Fruit fly (Drosophila melanogaster) whole organism, embryonic: ENCODE results near the gene CG5390.

Source experiments
- BtbVII ChIP-seq: fragments of 200-800 bp; sonication (Bioruptor generic); optimal IDR thresholded peaks from 3 replicates; lab custom pipeline; 2017; ENCODE audit warnings: missing biosample characterization, mild to moderate bottlenecking, missing genetic modification characterization
- CG10267 ChIP-seq: fragments of 200-800 bp; sonication (Bioruptor generic); optimal IDR thresholded peaks from 2 replicates; lab custom pipeline; 2018; ENCODE audit warnings: missing biosample characterization, mild to moderate bottlenecking, missing genetic modification characterization, moderate library complexity
- CG13296 ChIP-seq: fragments of 200-800 bp; sonication (Bioruptor generic); optimal IDR thresholded peaks from 3 replicates; lab custom pipeline; 2018; ENCODE audit warnings: missing biosample characterization, mild to moderate bottlenecking, missing genetic modification characterization
- CG13624 ChIP-seq: fragments of 200-800 bp; sonication (Bioruptor generic); optimal IDR thresholded peaks from 2 replicates; lab custom pipeline; 2016; ENCODE audit warnings: missing biosample characterization, missing genetic modification characterization
- CG14667 ChIP-seq: fragments of 200-800 bp; sonication (Bioruptor generic); IDR thresholded peaks from 2 replicates; pipeline ENCODE4 v1.3.6; 2022; ENCODE audit warnings: missing biosample characterization, missing genetic modification characterization
- CG14860 ChIP-seq: fragments of 200-800 bp; sonication (Bioruptor generic); IDR thresholded peaks from 3 replicates; pipeline ENCODE4 v1.3.6; 2022; ENCODE audit warnings: missing biosample characterization, missing genetic modification characterization; ENCODE audit not compliant: partially characterized antibody
- CG1603 ChIP-seq: fragments of 200-800 bp; sonication (Bioruptor generic); optimal IDR thresholded peaks from 2 replicates; lab custom pipeline; 2019; ENCODE audit warnings: missing biosample characterization, mild to moderate bottlenecking, missing genetic modification characterization, moderate library complexity
- CG1792 ChIP-seq: fragments of 200-800 bp; sonication (Bioruptor generic); optimal IDR thresholded peaks from 2 replicates; lab custom pipeline; 2016; ENCODE audit warnings: missing biosample characterization, missing genetic modification characterization
- CG2712 ChIP-seq: fragments of 200-800 bp; optimal IDR thresholded peaks from 3 replicates; lab custom pipeline; 2019; ENCODE audit warnings: missing biosample characterization, mild to moderate bottlenecking, missing genetic modification characterization, moderate library complexity
- CG2889 ChIP-seq: fragments of 200-800 bp; sonication (Bioruptor generic); IDR thresholded peaks from 3 replicates; pipeline ENCODE4 v1.3.6; 2022; ENCODE audit warnings: missing biosample characterization, missing genetic modification characterization
- CG30020 ChIP-seq: fragments of 200-800 bp; optimal IDR thresholded peaks from 2 replicates; lab custom pipeline; 2019; ENCODE audit warnings: missing biosample characterization, mild to moderate bottlenecking, missing genetic modification characterization, moderate library complexity
- CG30431 ChIP-seq: fragments of 200-800 bp; sonication (Bioruptor generic); optimal IDR thresholded peaks from 2 replicates; lab custom pipeline; 2017; ENCODE audit warnings: missing biosample characterization, missing genetic modification characterization
- CG31224 ChIP-seq: fragments of 200-800 bp; sonication (Bioruptor generic); IDR thresholded peaks from 2 replicates; pipeline ENCODE4 v1.3.6; 2022; ENCODE audit warnings: missing biosample characterization, missing genetic modification characterization
- CG3995 ChIP-seq: fragments of 200-800 bp; sonication (Bioruptor generic); optimal IDR thresholded peaks from 3 replicates; lab custom pipeline; 2016; ENCODE audit warnings: missing biosample characterization, missing genetic modification characterization
- CG43689 ChIP-seq: fragments of 200-800 bp; sonication (Bioruptor generic); IDR thresholded peaks from 2 replicates; pipeline ENCODE4 v1.3.6; 2022; ENCODE audit warnings: missing biosample characterization, missing genetic modification characterization
- CG6254 ChIP-seq: fragments of 200-800 bp; sonication (Bioruptor generic); optimal IDR thresholded peaks from 3 replicates; lab custom pipeline; 2017; ENCODE audit warnings: mild to moderate bottlenecking, missing biosample characterization, missing genetic modification reagents, missing genetic modification characterization
- CG6791 ChIP-seq: fragments of 200-800 bp; sonication (Bioruptor generic); IDR thresholded peaks from 3 replicates; pipeline ENCODE4 v1.3.6; 2022; ENCODE audit warnings: missing biosample characterization, missing genetic modification characterization; ENCODE audit not compliant: partially characterized antibody
- CG8290 ChIP-seq, 3 experiments: fragments of 200-800 bp; sonication (Bioruptor generic); optimal IDR thresholded peaks; 2 replicates each; lab custom pipeline; 2016 to 2019; ENCODE audit warnings: missing biosample characterization in 3 of 3, missing genetic modification characterization in 3 of 3, mild to moderate bottlenecking in 2 of 3, moderate library complexity in 1 of 3
- CG9797 ChIP-seq: fragments of 200-800 bp; sonication (Bioruptor generic); optimal IDR thresholded peaks from 3 replicates; lab custom pipeline; 2018; ENCODE audit warnings: missing biosample characterization, mild to moderate bottlenecking, missing genetic modification characterization
- Dad ChIP-seq: fragments of 200-800 bp; sonication (Bioruptor generic); optimal IDR thresholded peaks from 3 replicates; lab custom pipeline; 2016; ENCODE audit warnings: missing biosample characterization, missing genetic modification characterization
- Dek ChIP-seq: fragments of 200-800 bp; sonication (Bioruptor generic); optimal IDR thresholded peaks from 3 replicates; lab custom pipeline; 2019; ENCODE audit warnings: missing biosample characterization, mild to moderate bottlenecking, missing genetic modification characterization, moderate library complexity
- Dp ChIP-seq: fragments of 200-800 bp; sonication (Bioruptor generic); optimal IDR thresholded peaks from 2 replicates; lab custom pipeline; 2018; ENCODE audit warnings: missing biosample characterization, mild to moderate bottlenecking, missing genetic modification characterization, moderate library complexity
- Dref ChIP-seq: fragments of 200-800 bp; sonication (Bioruptor generic); IDR thresholded peaks from 2 replicates; pipeline ENCODE4 v1.3.6; 2022; ENCODE audit warnings: missing biosample characterization, missing genetic modification characterization
- E2f2 ChIP-seq: fragments of 200-800 bp; sonication (Bioruptor generic); IDR thresholded peaks from 2 replicates; pipeline ENCODE4 v1.3.6; 2022; ENCODE audit warnings: missing biosample characterization, missing genetic modification characterization
- Ets97D ChIP-seq: fragments of 200-800 bp; sonication (Bioruptor generic); optimal IDR thresholded peaks from 3 replicates; lab custom pipeline; 2016; ENCODE audit warnings: missing biosample characterization, missing genetic modification characterization
- MESR4 ChIP-seq: fragments of 200-800 bp; sonication (Bioruptor generic); optimal IDR thresholded peaks from 2 replicates; lab custom pipeline; 2018; ENCODE audit warnings: missing biosample characterization, mild to moderate bottlenecking, missing genetic modification characterization, moderate library complexity
- Med ChIP-seq: fragments of 200-800 bp; sonication (Bioruptor generic); peaks from one replicate; lab custom pipeline; 2016; ENCODE audit warnings: missing biosample characterization, missing genetic modification characterization, mild to moderate bottlenecking, inconsistent platforms, moderate library complexity
- Oaz ChIP-seq: fragments of 200-800 bp; sonication (Bioruptor generic); IDR thresholded peaks from 2 replicates; pipeline ENCODE4 v1.3.6; 2022; ENCODE audit warnings: missing biosample characterization, missing genetic modification characterization
- Oli ChIP-seq: fragments of 200-800 bp; sonication (Bioruptor generic); optimal IDR thresholded peaks from 2 replicates; lab custom pipeline; 2018; ENCODE audit warnings: missing biosample characterization, mild to moderate bottlenecking, missing genetic modification characterization, moderate library complexity
- Pdp1 ChIP-seq, 2 experiments: fragments of 200-800 bp; sonication (Bioruptor generic); optimal IDR thresholded peaks; 3 replicates each; lab custom pipeline; 2016; ENCODE audit warnings: missing biosample characterization in 2 of 2, missing genetic modification characterization in 2 of 2, mild to moderate bottlenecking in 1 of 2, moderate library complexity in 1 of 2
- Xrp1 ChIP-seq: fragments of 200-800 bp; sonication (Bioruptor generic); IDR thresholded peaks from 2 replicates; pipeline ENCODE4 v1.3.6; 2022; ENCODE audit warnings: missing biosample characterization, missing genetic modification characterization
- amos ChIP-seq: fragments of 200-800 bp; sonication (Bioruptor generic); IDR thresholded peaks from 2 replicates; pipeline ENCODE4 v1.3.6; 2022; ENCODE audit warnings: missing biosample characterization, missing genetic modification characterization; ENCODE audit not compliant: partially characterized antibody
- ap ChIP-seq: fragments of 200-800 bp; sonication (Bioruptor generic); IDR thresholded peaks from 2 replicates; pipeline ENCODE4 v1.3.6; 2022; ENCODE audit warnings: missing biosample characterization, missing genetic modification characterization
- crp ChIP-seq, 2 experiments: fragments of 200-800 bp; sonication (Bioruptor generic); optimal IDR thresholded peaks; 2 replicates in 1 of 2; 3 replicates in 1 of 2; lab custom pipeline; 2017; ENCODE audit warnings: missing biosample characterization in 2 of 2, missing genetic modification characterization in 2 of 2, mild to moderate bottlenecking in 1 of 2, moderate library complexity in 1 of 2
- ems ChIP-seq: fragments of 200-800 bp; sonication (Bioruptor generic); optimal IDR thresholded peaks from 3 replicates; lab custom pipeline; 2016; ENCODE audit warnings: missing biosample characterization, missing genetic modification characterization
- ewg ChIP-seq: fragments of 200-800 bp; sonication (Bioruptor generic); optimal IDR thresholded peaks from 3 replicates; lab custom pipeline; 2017; ENCODE audit warnings: mild to moderate bottlenecking, missing biosample characterization, missing genetic modification reagents, missing genetic modification characterization
- gfzf ChIP-seq: fragments of 200-800 bp; sonication (Bioruptor generic); optimal IDR thresholded peaks from 2 replicates; lab custom pipeline; 2016; ENCODE audit warnings: missing biosample characterization, mild to moderate bottlenecking, missing genetic modification characterization, moderate library complexity
- nmo ChIP-seq: fragments of 200-800 bp; sonication (Bioruptor generic); optimal IDR thresholded peaks from 2 replicates; lab custom pipeline; 2018; ENCODE audit warnings: missing biosample characterization, mild to moderate bottlenecking, missing genetic modification characterization, moderate library complexity
- pfk ChIP-seq: fragments of 200-800 bp; sonication (Bioruptor generic); optimal IDR thresholded peaks from 2 replicates; lab custom pipeline; 2018; ENCODE audit warnings: missing biosample characterization, mild to moderate bottlenecking, missing genetic modification characterization, moderate library complexity
- phol ChIP-seq: fragments of 200-800 bp; sonication (Bioruptor generic); optimal IDR thresholded peaks from 3 replicates; lab custom pipeline; 2018; ENCODE audit warnings: missing biosample characterization, mild to moderate bottlenecking, missing genetic modification characterization, moderate library complexity
- row ChIP-seq: fragments of 200-800 bp; sonication (Bioruptor generic); IDR thresholded peaks from 3 replicates; pipeline ENCODE4 v1.3.6; 2022; ENCODE audit warnings: missing biosample characterization, missing genetic modification characterization
- sd ChIP-seq: fragments of 200-800 bp; sonication (Bioruptor generic); optimal IDR thresholded peaks from 3 replicates; lab custom pipeline; 2018; ENCODE audit warnings: missing biosample characterization, mild to moderate bottlenecking, missing genetic modification characterization, moderate library complexity
- stwl ChIP-seq: fragments of 200-800 bp; sonication (Bioruptor generic); optimal IDR thresholded peaks from 3 replicates; lab custom pipeline; 2018; ENCODE audit warnings: missing biosample characterization, mild to moderate bottlenecking, missing genetic modification characterization, moderate library complexity
- unc-4 ChIP-seq: fragments of 200-800 bp; sonication (Bioruptor generic); IDR thresholded peaks from 2 replicates; pipeline ENCODE4 v1.3.6; 2022; ENCODE audit warnings: missing biosample characterization, missing genetic modification characterization; ENCODE audit not compliant: partially characterized antibody
- zen ChIP-seq: fragments of 200-800 bp; sonication (Bioruptor generic); optimal IDR thresholded peaks from 3 replicates; lab custom pipeline; 2018; ENCODE audit warnings: missing biosample characterization, mild to moderate bottlenecking, missing genetic modification characterization, moderate library complexity

Gene CG5390

dm6 chr2L:10314327-10315210 is 8.2 kb upstream of the CG5390 start, which contains the start of the genes Usp14 and CG4972 (continued):
- TF ChIP-seq Oli (tag; lab: Kevin White, UChicago) (no peak), CG6791 (GFP tag; lab: Robert Waterston, UW) (peak; percentile 56; the same call in 2 of the 3 replicates), CG14667 (GFP tag; lab: Robert Waterston, UW) (peak; percentile 70; the same call in 1 of the 2 replicates), phol (peak; percentile 60), amos (peak; percentile 53; the same call in 1 of the 2 replicates), CG13624 (GFP tag; lab: Kevin White, UChicago) (no peak), ewg (GFP tag; lab: Kevin White, UChicago) (peak; percentile 13), CG2712 (peak; percentile 33), MESR4 (peak; percentile 75)

DNA sequence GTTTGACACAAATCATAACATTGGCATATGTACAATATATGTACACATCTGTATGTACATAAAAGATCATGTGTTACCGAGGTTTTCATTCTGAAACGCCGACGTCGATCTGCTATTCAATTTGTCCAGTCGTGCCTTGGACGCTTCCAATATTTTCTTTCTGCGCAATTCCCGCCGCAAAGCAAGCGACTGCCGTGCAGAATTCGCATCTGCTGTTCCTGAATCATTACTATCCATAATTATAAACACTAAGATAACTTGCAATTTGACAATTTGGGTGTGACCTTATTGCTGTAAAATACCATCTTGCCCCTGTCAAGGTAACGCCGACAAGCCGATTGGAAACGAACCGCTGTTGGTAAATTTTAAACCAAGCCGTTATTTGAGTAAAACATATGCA is 5.4 kb upstream of the CG5390 start:
- no peak for TF ChIP-seq ap (GFP tag; lab: Robert Waterston, UW)
- TF ChIP-seq Pdp1 (GFP tag; optimal IDR thresholded peaks at IDR 0.05; lab: Kevin White, UChicago) = peak in 1 of 2 experiments; percentile 23
- peak; percentile 5 for TF ChIP-seq CG10267 (tag; lab: Kevin White, UChicago)
- peak; percentile 21 for TF ChIP-seq phol
- TF ChIP-seq CG2712 = peak; percentile 7
- no peak for TF ChIP-seq BtbVII (GFP tag; lab: Kevin White, UChicago)
- no peak for TF ChIP-seq CG43689
- TF ChIP-seq CG30020 (tag; lab: Kevin White, UChicago) = peak; percentile 97
- TF ChIP-seq row (GFP tag; lab: Robert Waterston, UW) = peak; percentile 46; the same call in 1 of the 3 replicates
- no peak for TF ChIP-seq Oaz
- TF ChIP-seq CG9797 (GFP tag; lab: Kevin White, UChicago) = peak; percentile 69
- peak; percentile 26 for TF ChIP-seq zen
- TF ChIP-seq CG14860 = no peak
- TF ChIP-seq Xrp1 (GFP tag; lab: Robert Waterston, UW) = no peak
- peak in 1 of 2 experiments; percentile 60 for TF ChIP-seq crp (GFP tag; optimal IDR thresholded peaks at IDR 0.05; lab: Kevin White, UChicago)
- TF ChIP-seq E2f2 (GFP tag; lab: Robert Waterston, UW) = peak; percentile 31
- TF ChIP-seq CG30431 = no peak
- TF ChIP-seq Dad (GFP tag; lab: Kevin White, UChicago) = no peak
- peak; percentile 9 for TF ChIP-seq nmo (GFP tag; lab: Kevin White, UChicago)
- no peak for TF ChIP-seq CG2889 (GFP tag; lab: Robert Waterston, UW)
- TF ChIP-seq CG6254 = no peak
- peak; percentile 63 for TF ChIP-seq stwl
- peak; percentile 38 for TF ChIP-seq Ets97D (GFP tag; lab: Kevin White, UChicago)
- TF ChIP-seq ems = no peak
- peak; percentile 99 for TF ChIP-seq CG1603 (tag; lab: Kevin White, UChicago)
- TF ChIP-seq CG31224 = no peak
- peak; percentile 76 for TF ChIP-seq gfzf (GFP tag; lab: Kevin White, UChicago)
- peak; percentile 41 for TF ChIP-seq Dp
- TF ChIP-seq Dref (GFP tag; lab: Robert Waterston, UW) = no peak
- peak; percentile 38; the same call in 1 of the 2 replicates for TF ChIP-seq unc-4
- TF ChIP-seq CG3995 = peak; percentile 10
- peak; percentile 83 for TF ChIP-seq MESR4
- TF ChIP-seq CG1792 (GFP tag; lab: Kevin White, UChicago) = no peak
- TF ChIP-seq amos = peak; percentile 27; the same call in 1 of the 2 replicates
- TF ChIP-seq Med (GFP tag; lab: Kevin White, UChicago) = peak; percentile 43
- no peak for TF ChIP-seq CG8290 (GFP tag; optimal IDR thresholded peaks at IDR 0.05; lab: Kevin White, UChicago)
- peak in 1 of 2 experiments; percentile 4 for TF ChIP-seq CG8290 (tag; optimal IDR thresholded peaks at IDR 0.05; lab: Kevin White, UChicago)
- peak; percentile 95 for TF ChIP-seq pfk
- TF ChIP-seq CG13296 (GFP tag; lab: Kevin White, UChicago) = peak; percentile 2
- no peak for TF ChIP-seq Dek (tag; lab: Kevin White, UChicago)
- no peak for TF ChIP-seq sd (tag; lab: Kevin White, UChicago)
